Worm (Caenorhabditis elegans): Measurements from ENCODE around the gene W07A12.8.

DNA sequence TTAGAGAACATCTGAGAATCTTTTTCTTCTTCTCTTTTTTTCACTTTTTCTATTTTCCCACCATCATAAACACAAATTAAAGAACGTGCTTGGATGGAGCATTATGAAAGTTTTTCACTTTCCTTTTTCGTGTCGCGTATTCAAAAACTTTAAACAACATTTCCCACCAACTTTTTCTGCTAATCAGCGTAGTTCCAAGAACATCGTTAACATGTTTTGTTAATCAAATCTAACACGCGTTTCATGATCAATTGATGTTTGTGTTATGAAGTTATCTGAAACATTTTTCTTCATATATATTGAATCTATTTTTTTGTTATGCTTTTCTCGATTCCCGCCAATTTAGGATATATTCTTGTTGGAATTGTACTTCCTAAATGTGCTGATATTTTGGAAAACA, 50.0 kb downstream of the W07A12.8 start:
- TF ChIP-seq snpc-4 (tag; optimal IDR thresholded peaks at IDR 0.05) (no peak), ceh-82 (tag; optimal IDR thresholded peaks at IDR 0.05) (no peak), egl-27 (tag; optimal IDR thresholded peaks at IDR 0.05) (no peak), aly-2 (tag; optimal IDR thresholded peaks at IDR 0.05) (no peak), nhr-237 (tag; optimal IDR thresholded peaks at IDR 0.05) (no peak)
